Fruit fly (Drosophila melanogaster) whole organism, embryonic: ENCODE data around the gene CG43779.

ENCODE experiments used
- CG10654 ChIP-seq: fragments of 200-800 bp; sonication (Bioruptor generic); optimal IDR thresholded peaks from 2 replicates; lab custom pipeline; 2016; ENCODE audit warnings: missing biosample characterization, missing genetic modification characterization
- CG11456 ChIP-seq: fragments of 200-800 bp; sonication (Bioruptor generic); IDR thresholded peaks from 3 replicates; pipeline ENCODE4 v1.3.6; 2022; ENCODE audit warnings: missing biosample characterization, missing genetic modification characterization
- CG11695 ChIP-seq: fragments of 200-800 bp; sonication (Bioruptor generic); IDR thresholded peaks from 3 replicates; pipeline ENCODE4 v1.3.6; 2022; ENCODE audit warnings: missing biosample characterization, missing genetic modification characterization
- CG12744 ChIP-seq: fragments of 200-800 bp; sonication (Bioruptor generic); optimal IDR thresholded peaks from 2 replicates; lab custom pipeline; 2016; ENCODE audit warnings: missing biosample characterization, missing genetic modification characterization
- CG12769 ChIP-seq: fragments of 200-800 bp; sonication (Bioruptor generic); optimal IDR thresholded peaks from 2 replicates; lab custom pipeline; 2019; ENCODE audit warnings: missing biosample characterization, mild to moderate bottlenecking, missing genetic modification characterization, moderate library complexity
- CG13296 ChIP-seq: fragments of 200-800 bp; sonication (Bioruptor generic); optimal IDR thresholded peaks from 3 replicates; lab custom pipeline; 2018; ENCODE audit warnings: missing biosample characterization, mild to moderate bottlenecking, missing genetic modification characterization
- CG14667 ChIP-seq: fragments of 200-800 bp; sonication (Bioruptor generic); IDR thresholded peaks from 2 replicates; pipeline ENCODE4 v1.3.6; 2022; ENCODE audit warnings: missing biosample characterization, missing genetic modification characterization
- CG14965 ChIP-seq: fragments of 200-800 bp; sonication (Bioruptor generic); optimal IDR thresholded peaks from 2 replicates; lab custom pipeline; 2016; ENCODE audit warnings: missing biosample characterization, missing genetic modification characterization, borderline replicate concordance
- CG17612 ChIP-seq: fragments of 200-800 bp; sonication (Bioruptor generic); IDR thresholded peaks from 2 replicates; pipeline ENCODE4 v1.3.6; 2022; ENCODE audit warnings: missing biosample characterization, missing genetic modification characterization
- CG1832 ChIP-seq: fragments of 200-800 bp; sonication (Bioruptor generic); optimal IDR thresholded peaks from 2 replicates; lab custom pipeline; 2017; ENCODE audit warnings: missing biosample characterization, mild to moderate bottlenecking, missing genetic modification characterization, inconsistent platforms
- CG18599 ChIP-seq: fragments of 200-800 bp; sonication (Bioruptor generic); optimal IDR thresholded peaks from 3 replicates; lab custom pipeline; 2017; ENCODE audit warnings: missing biosample characterization, missing genetic modification characterization, mild to moderate bottlenecking, moderate library complexity, missing genetic modification reagents
- CG2712 ChIP-seq: fragments of 200-800 bp; optimal IDR thresholded peaks from 3 replicates; lab custom pipeline; 2019; ENCODE audit warnings: missing biosample characterization, mild to moderate bottlenecking, missing genetic modification characterization, moderate library complexity
- CG2889 ChIP-seq: fragments of 200-800 bp; sonication (Bioruptor generic); IDR thresholded peaks from 3 replicates; pipeline ENCODE4 v1.3.6; 2022; ENCODE audit warnings: missing biosample characterization, missing genetic modification characterization
- CG4854 ChIP-seq: fragments of 200-800 bp; sonication (Bioruptor generic); optimal IDR thresholded peaks from 2 replicates; lab custom pipeline; 2016; ENCODE audit warnings: missing biosample characterization, missing genetic modification characterization, inconsistent platforms
- CG5180 ChIP-seq: fragments of 200-800 bp; sonication (Bioruptor generic); optimal IDR thresholded peaks from 3 replicates; lab custom pipeline; 2017; ENCODE audit warnings: missing biosample characterization, missing genetic modification characterization, mild to moderate bottlenecking, moderate library complexity, missing genetic modification reagents
- CG7271 ChIP-seq: fragments of 200-800 bp; sonication (Bioruptor generic); optimal IDR thresholded peaks from 2 replicates; lab custom pipeline; 2018; ENCODE audit warnings: missing biosample characterization, mild to moderate bottlenecking, missing genetic modification characterization, moderate library complexity
- CG7963 ChIP-seq: fragments of 200-800 bp; sonication (Bioruptor generic); IDR thresholded peaks from 3 replicates; pipeline ENCODE4 v1.3.6; 2022; ENCODE audit warnings: missing biosample characterization, missing genetic modification characterization; ENCODE audit not compliant: partially characterized antibody
- CG7987 ChIP-seq: fragments of 200-800 bp; sonication (Bioruptor generic); optimal IDR thresholded peaks from 2 replicates; lab custom pipeline; 2018; ENCODE audit warnings: missing biosample characterization, mild to moderate bottlenecking, missing genetic modification characterization, moderate library complexity
- CG8765 ChIP-seq: fragments of 200-800 bp; sonication (Bioruptor generic); IDR thresholded peaks from 2 replicates; pipeline ENCODE4 v1.3.6; 2022; ENCODE audit warnings: missing biosample characterization, missing genetic modification characterization
- CHES-1-like ChIP-seq: fragments of 200-800 bp; sonication (Bioruptor generic); optimal IDR thresholded peaks from 2 replicates; lab custom pipeline; 2016; ENCODE audit warnings: missing biosample characterization, missing genetic modification characterization
- D ChIP-seq, 2 experiments: fragments of 200-800 bp in 1 of 2; fragments of >200 bp in 1 of 2; sonication (Bioruptor generic) in 1 of 2; optimal IDR thresholded peaks; 2 replicates in 1 of 2; 3 replicates in 1 of 2; lab custom pipeline; 2017; ENCODE audit warnings: mild to moderate bottlenecking in 1 of 2, missing biosample characterization in 1 of 2, missing genetic modification characterization in 1 of 2, missing genetic modification reagents in 1 of 2
- D19A ChIP-seq: fragments of 200-800 bp; optimal IDR thresholded peaks from 3 replicates; lab custom pipeline; 2019; ENCODE audit warnings: missing biosample characterization, mild to moderate bottlenecking, missing genetic modification characterization, moderate library complexity
- E2f1 ChIP-seq: fragments of 200-800 bp; sonication (Bioruptor generic); IDR thresholded peaks from 2 replicates; pipeline ENCODE4 v1.3.6; 2022; ENCODE audit warnings: missing biosample characterization, missing genetic modification characterization
- Ets97D ChIP-seq: fragments of 200-800 bp; sonication (Bioruptor generic); optimal IDR thresholded peaks from 3 replicates; lab custom pipeline; 2016; ENCODE audit warnings: missing biosample characterization, missing genetic modification characterization
- H15 ChIP-seq: fragments of 200-800 bp; sonication (Bioruptor generic); IDR thresholded peaks from 3 replicates; pipeline ENCODE4 v1.3.6; 2022; ENCODE audit warnings: missing biosample characterization, missing genetic modification characterization
- Hr3 ChIP-seq: fragments of 200-800 bp; sonication (Bioruptor generic); optimal IDR thresholded peaks from 3 replicates; lab custom pipeline; 2016; ENCODE audit warnings: missing biosample characterization, missing genetic modification characterization
- Lhr ChIP-seq: fragments of 200-800 bp; sonication (Bioruptor generic); optimal IDR thresholded peaks from 3 replicates; lab custom pipeline; 2017; ENCODE audit warnings: mild to moderate bottlenecking, missing biosample characterization, missing genetic modification reagents, missing genetic modification characterization
- MBD-R2 ChIP-seq: fragments of 200-800 bp; sonication (Bioruptor generic); IDR thresholded peaks from 2 replicates; pipeline ENCODE4 v1.3.6; 2022; ENCODE audit warnings: missing biosample characterization, missing genetic modification characterization
- Mad ChIP-seq: fragments of 200-800 bp; sonication (Bioruptor generic); optimal IDR thresholded peaks from 2 replicates; lab custom pipeline; 2016; ENCODE audit warnings: missing biosample characterization, missing genetic modification characterization
- NK7.1 ChIP-seq: fragments of 200-800 bp; sonication (Bioruptor generic); optimal IDR thresholded peaks from 3 replicates; lab custom pipeline; 2016; ENCODE audit warnings: missing biosample characterization, missing genetic modification characterization
- Oaz ChIP-seq: fragments of 200-800 bp; sonication (Bioruptor generic); IDR thresholded peaks from 2 replicates; pipeline ENCODE4 v1.3.6; 2022; ENCODE audit warnings: missing biosample characterization, missing genetic modification characterization
- Pdp1 ChIP-seq, 2 experiments: fragments of 200-800 bp; sonication (Bioruptor generic); optimal IDR thresholded peaks; 3 replicates each; lab custom pipeline; 2016; ENCODE audit warnings: missing biosample characterization in 2 of 2, missing genetic modification characterization in 2 of 2, mild to moderate bottlenecking in 1 of 2, moderate library complexity in 1 of 2
- Ravus ChIP-seq: fragments of 200-800 bp; sonication (Bioruptor generic); IDR thresholded peaks from 2 replicates; pipeline ENCODE4 v1.3.6; 2022; ENCODE audit warnings: missing biosample characterization, missing genetic modification characterization
- Sox100B ChIP-seq: fragments of 200-800 bp; sonication (Bioruptor generic); optimal IDR thresholded peaks from 3 replicates; lab custom pipeline; 2018; ENCODE audit warnings: missing biosample characterization, mild to moderate bottlenecking, missing genetic modification characterization
- Sry-β ChIP-seq: fragments of 200-800 bp; sonication (Bioruptor generic); optimal IDR thresholded peaks from 2 replicates; lab custom pipeline; 2018; ENCODE audit warnings: missing biosample characterization, mild to moderate bottlenecking, missing genetic modification characterization, moderate library complexity
- amos ChIP-seq: fragments of 200-800 bp; sonication (Bioruptor generic); IDR thresholded peaks from 2 replicates; pipeline ENCODE4 v1.3.6; 2022; ENCODE audit warnings: missing biosample characterization, missing genetic modification characterization; ENCODE audit not compliant: partially characterized antibody
- bowl ChIP-seq: fragments of 200-800 bp; sonication (Bioruptor generic); IDR thresholded peaks from 2 replicates; pipeline ENCODE4 v1.3.6; 2022; ENCODE audit warnings: missing biosample characterization, missing genetic modification characterization
- cg ChIP-seq: fragments of 200-800 bp; sonication (Bioruptor generic); optimal IDR thresholded peaks from 3 replicates; lab custom pipeline; 2019; ENCODE audit warnings: missing biosample characterization, mild to moderate bottlenecking, missing genetic modification characterization, moderate library complexity
- crc ChIP-seq: fragments of 200-800 bp; sonication (Bioruptor generic); optimal IDR thresholded peaks from 2 replicates; lab custom pipeline; 2016; ENCODE audit warnings: missing biosample characterization, missing genetic modification characterization
- fd64A ChIP-seq: fragments of 200-800 bp; sonication (Bioruptor generic); optimal IDR thresholded peaks from 3 replicates; lab custom pipeline; 2018; ENCODE audit warnings: missing biosample characterization, mild to moderate bottlenecking, missing genetic modification characterization
- h ChIP-seq: fragments of >200 bp; optimal IDR thresholded peaks from 2 replicates; lab custom pipeline; 2017
- kay ChIP-seq: fragments of 200-800 bp; sonication (Bioruptor generic); optimal IDR thresholded peaks from 2 replicates; lab custom pipeline; 2016; ENCODE audit warnings: missing biosample characterization, missing genetic modification characterization
- onecut ChIP-seq: fragments of 200-800 bp; sonication (Bioruptor generic); IDR thresholded peaks from 2 replicates; pipeline ENCODE4 v1.3.6; 2022; ENCODE audit warnings: missing biosample characterization, missing genetic modification characterization
- otp ChIP-seq: fragments of 200-800 bp; sonication (Bioruptor generic); IDR thresholded peaks from 3 replicates; pipeline ENCODE4, ENCODE4 v1.3.6; 2022; ENCODE audit warnings: missing biosample characterization, missing genetic modification characterization
- pfk ChIP-seq: fragments of 200-800 bp; sonication (Bioruptor generic); optimal IDR thresholded peaks from 2 replicates; lab custom pipeline; 2018; ENCODE audit warnings: missing biosample characterization, mild to moderate bottlenecking, missing genetic modification characterization, moderate library complexity
- pros ChIP-seq: fragments of 200-800 bp; sonication (Bioruptor generic); optimal IDR thresholded peaks from 3 replicates; lab custom pipeline; 2019; ENCODE audit warnings: missing biosample characterization, mild to moderate bottlenecking, missing genetic modification characterization, moderate library complexity
- sc ChIP-seq, 3 experiments: fragments of >200 bp in 2 of 3; fragments of 200-800 bp in 1 of 3; sonication (Bioruptor generic) in 1 of 3; optimal IDR thresholded peaks; 2 replicates in 2 of 3; 3 replicates in 1 of 3; lab custom pipeline; 2017; ENCODE audit warnings: mild to moderate bottlenecking in 1 of 3, missing biosample characterization in 1 of 3, missing genetic modification characterization in 1 of 3, missing genetic modification reagents in 1 of 3
- sob ChIP-seq: fragments of 200-800 bp; sonication (Bioruptor generic); IDR thresholded peaks from 2 replicates; pipeline ENCODE4 v1.3.6; 2022; ENCODE audit warnings: missing biosample characterization, missing genetic modification characterization
- vvl ChIP-seq: fragments of 200-800 bp; sonication (Bioruptor generic); IDR thresholded peaks from 2 replicates; pipeline ENCODE4 v1.3.6; 2022; ENCODE audit warnings: missing biosample characterization, missing genetic modification characterization
- zen2 ChIP-seq: fragments of 200-800 bp; sonication (Bioruptor generic); IDR thresholded peaks from 3 replicates; pipeline ENCODE4 v1.3.6; 2022; ENCODE audit warnings: missing biosample characterization, missing genetic modification characterization; ENCODE audit not compliant: partially characterized antibody

CG43779 gene

DNA sequence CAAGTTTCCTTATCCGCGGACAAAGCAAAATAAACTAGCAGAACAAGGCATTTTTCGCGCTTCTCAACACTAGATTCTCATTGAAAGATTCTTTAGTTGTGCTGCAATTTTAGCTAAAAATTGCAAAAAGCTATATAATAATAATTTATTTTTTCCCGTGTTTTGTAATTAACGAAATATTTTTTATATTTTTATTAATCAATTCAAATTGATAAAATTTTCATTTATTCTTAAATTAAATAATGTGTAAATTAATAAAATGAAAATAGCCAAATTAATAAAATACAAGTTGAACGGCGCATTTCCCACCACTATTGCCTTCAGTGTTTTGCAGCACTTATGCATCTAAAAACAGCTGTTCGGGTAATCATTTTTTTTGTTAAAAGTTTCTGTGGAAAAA, 20.1 kb downstream of the CG43779 start, which contains the start of the genes Drep4 and Uvrag (continued):
- no peak for TF ChIP-seq Mad
- TF ChIP-seq CG14965, result no peak
- TF ChIP-seq CG7271, result no peak
- TF ChIP-seq NK7.1 (GFP tag; lab: Kevin White, UChicago), result no peak
- no peak for TF ChIP-seq vvl
- TF ChIP-seq Ravus, result no peak; the same call in 1 of the 2 replicates
- TF ChIP-seq crc (GFP tag; lab: Kevin White, UChicago), result no peak
- no peak for TF ChIP-seq CG12744 (GFP tag; lab: Kevin White, UChicago)
- TF ChIP-seq CG11456 (GFP tag; lab: Robert Waterston, UW), result no peak
- peak; percentile 7 for TF ChIP-seq Ets97D (GFP tag; lab: Kevin White, UChicago)
- peak; percentile 26 for TF ChIP-seq CHES-1-like (GFP tag; lab: Kevin White, UChicago)
- no peak for TF ChIP-seq CG18599 (GFP tag; lab: Kevin White, UChicago)
- TF ChIP-seq CG14667 (GFP tag; lab: Robert Waterston, UW), result peak; percentile 34; the same call in 1 of the 2 replicates
- no peak for TF ChIP-seq CG1832 (GFP tag; lab: Kevin White, UChicago)
- no peak for TF ChIP-seq pfk (GFP tag; lab: Kevin White, UChicago)
- no peak for TF ChIP-seq CG7987 (GFP tag; lab: Kevin White, UChicago)
- no peak for TF ChIP-seq h
- TF ChIP-seq Sox100B (GFP tag; lab: Kevin White, UChicago), result peak; percentile 75
- peak; percentile 81 for TF ChIP-seq CG2712 (tag; lab: Kevin White, UChicago)
- no peak for TF ChIP-seq fd64A (GFP tag; lab: Kevin White, UChicago)
- no peak for TF ChIP-seq pros
- TF ChIP-seq D19A (tag; lab: Kevin White, UChicago), result peak; percentile 56
- TF ChIP-seq bowl (GFP tag; lab: Robert Waterston, UW), result no peak
- no peak for TF ChIP-seq cg
- no peak for TF ChIP-seq CG11695 (GFP tag; lab: Robert Waterston, UW)
- TF ChIP-seq CG12769 (tag; lab: Kevin White, UChicago), result no peak
- peak; percentile 66 for TF ChIP-seq CG13296
- TF ChIP-seq MBD-R2 (GFP tag; lab: Robert Waterston, UW), result peak; percentile 72
- TF ChIP-seq zen2 (GFP tag; lab: Robert Waterston, UW), result no peak
- TF ChIP-seq kay, result peak; percentile 40
- no peak for TF ChIP-seq CG4854 (GFP tag; lab: Kevin White, UChicago)
- TF ChIP-seq E2f1 (GFP tag; lab: Robert Waterston, UW), result no peak
- no peak for TF ChIP-seq otp (GFP tag; lab: Robert Waterston, UW)
- no peak for TF ChIP-seq CG5180 (GFP tag; lab: Kevin White, UChicago)
- TF ChIP-seq CG8765 (GFP tag; lab: Robert Waterston, UW), result no peak
- TF ChIP-seq onecut (GFP tag; lab: Robert Waterston, UW), result no peak
- TF ChIP-seq Sry-β, result peak; percentile 97
- no peak for TF ChIP-seq CG7963 (GFP tag; lab: Robert Waterston, UW)
- peak; percentile 62; the same call in 1 of the 2 replicates for TF ChIP-seq sob (GFP tag; lab: Robert Waterston, UW)
- TF ChIP-seq CG10654 (GFP tag; lab: Kevin White, UChicago), result peak; percentile 30
- peak; percentile 35 for TF ChIP-seq Lhr (GFP tag; lab: Kevin White, UChicago)
- peak; percentile 78 for TF ChIP-seq Hr3
- TF ChIP-seq amos (GFP tag; lab: Robert Waterston, UW), result no peak
- no peak for TF ChIP-seq Oaz (GFP tag; lab: Robert Waterston, UW)
- no peak for TF ChIP-seq Pdp1 (GFP tag; optimal IDR thresholded peaks at IDR 0.05; lab: Kevin White, UChicago)
- no peak for TF ChIP-seq sc (optimal IDR thresholded peaks at IDR 0.05; lab: Kevin White, UChicago)
- TF ChIP-seq sc (GFP tag; optimal IDR thresholded peaks at IDR 0.05; lab: Kevin White, UChicago), result no peak
- TF ChIP-seq CG17612, result no peak
- no peak for TF ChIP-seq D (optimal IDR thresholded peaks at IDR 0.05; lab: Kevin White, UChicago)
- TF ChIP-seq D (GFP tag; optimal IDR thresholded peaks at IDR 0.05; lab: Kevin White, UChicago), result no peak
- TF ChIP-seq H15 (GFP tag; lab: Robert Waterston, UW), result peak; percentile 43; the same call in 1 of the 3 replicates
- no peak for TF ChIP-seq CG2889 (GFP tag; lab: Robert Waterston, UW)
